Worm (Caenorhabditis elegans) whole organism, L4/young adult: Measurements from ENCODE around the gene Y51A2A.4.

Source experiments
- W03F9.2 ChIP-seq: fragments of 150-350 bp; optimal IDR thresholded peaks from 2 replicates; lab custom pipeline; 2014; ENCODE audit warnings: missing biosample characterization, missing genetic modification characterization
- dao-5 ChIP-seq: sonication (generic microtip); optimal IDR thresholded peaks from 2 replicates; lab custom pipeline; 2016; ENCODE audit warnings: missing genotype, missing genetic modification characterization, moderate library complexity, missing compliant biosample characterization
- him-1 ChIP-seq: sonication (generic microtip); optimal IDR thresholded peaks from 2 replicates; lab custom pipeline; 2016; ENCODE audit warnings: missing genotype, missing genetic modification reagents, missing genetic modification characterization, missing compliant biosample characterization

DNA sequence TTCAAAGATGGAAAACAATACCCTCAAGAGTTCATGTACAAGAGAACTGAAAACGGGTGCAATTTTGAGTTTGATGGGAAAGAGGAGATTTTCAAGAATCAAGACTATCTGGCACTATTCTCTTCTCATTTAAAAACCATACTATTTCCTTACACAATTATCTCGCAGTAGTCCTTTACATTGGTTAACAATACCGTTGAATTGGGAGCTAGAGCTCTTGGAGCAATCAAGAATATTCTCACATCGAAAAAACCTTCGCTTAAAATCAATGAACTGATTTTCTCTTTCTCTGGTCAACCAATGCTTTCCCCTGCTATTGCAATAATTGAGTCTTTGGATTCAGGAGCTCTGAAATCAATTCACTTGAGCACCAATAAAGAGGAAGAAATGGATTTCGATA lies 37.2 kb upstream of the Y51A2A.4 start, which contains the start of gene R10E8.2:
- TF ChIP-seq him-1 (tag; lab: Kevin White, UChicago) (no peak), dao-5 (tag; lab: Kevin White, UChicago) (no peak), W03F9.2 (tag; lab: Kevin White, UChicago) (no peak)
